Worm (Caenorhabditis elegans): Measurements from ENCODE around the gene his-2.

DNA sequence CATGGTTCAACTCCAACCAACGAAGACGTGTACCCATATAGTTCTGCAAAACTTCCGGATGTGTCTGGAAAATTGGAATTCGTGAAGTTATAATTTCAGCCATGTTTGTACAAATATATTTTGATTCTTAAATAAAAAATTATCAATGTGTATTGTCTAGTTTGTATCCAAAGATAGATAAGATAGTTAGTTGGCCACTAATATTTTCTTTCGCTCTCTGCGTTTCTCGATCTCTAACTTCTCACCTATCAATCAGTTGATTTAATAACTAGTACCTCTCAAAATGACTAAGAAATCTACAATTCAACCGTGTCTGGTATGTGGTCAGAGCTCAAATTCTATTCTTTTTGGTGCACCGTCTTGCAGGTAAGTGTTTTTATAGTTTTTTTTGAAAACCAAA is 29.1 kb upstream of the his-2 start, which contains the start of gene nhr-176:
- no peak for TF ChIP-seq ama-1 (optimal IDR thresholded peaks at IDR 0.05)
- no peak for TF ChIP-seq flt-1 (GFP tag; IDR thresholded peaks at IDR 0.05)

Measured in whole organism, early embryonic.